Worm (Caenorhabditis elegans) whole organism, midembryonic: Measurements from ENCODE around the gene F39C12.1.

ENCODE experiments used
- T22C8.4 ChIP-seq: fragments of 200-800 bp; sonication (Bioruptor generic); IDR thresholded peaks from 2 replicates; pipeline ENCODE4 v1.3.6; 2022; ENCODE audit warnings: missing genetic modification characterization, missing compliant biosample characterization
- flt-1 ChIP-seq: fragments of 200-800 bp; sonication (Bioruptor generic); IDR thresholded peaks from 2 replicates; pipeline ENCODE4 v1.3.6; 2022; ENCODE audit warnings: missing genetic modification characterization, missing compliant biosample characterization
- klf-2 ChIP-seq: fragments of 200-800 bp; sonication (Bioruptor generic); conservative IDR thresholded peaks from 2 replicates; pipeline ENCODE4 v1.3.6; 2022; ENCODE audit warnings: missing genetic modification reagents, missing genetic modification characterization, missing compliant biosample characterization
- med-1 ChIP-seq: sonication (generic microtip); optimal IDR thresholded peaks from 2 replicates; lab custom pipeline; 2017; ENCODE audit warnings: missing genetic modification characterization, mild to moderate bottlenecking, missing compliant biosample characterization, antibody characterized with exemption, missing genetic modification reagents; ENCODE audit not compliant: insufficient read depth
- ref-1 ChIP-seq: fragments of 200-800 bp; sonication (Bioruptor generic); conservative IDR thresholded peaks from 2 replicates; pipeline ENCODE4 v1.3.6; 2022; ENCODE audit warnings: missing genetic modification reagents, missing genetic modification characterization, missing compliant biosample characterization
- ztf-23 ChIP-seq: fragments of 200-800 bp; sonication (Bioruptor generic); IDR thresholded peaks from 2 replicates; pipeline ENCODE4 v1.3.6; 2022; ENCODE audit warnings: missing genetic modification reagents, missing genetic modification characterization, missing compliant biosample characterization

DNA sequence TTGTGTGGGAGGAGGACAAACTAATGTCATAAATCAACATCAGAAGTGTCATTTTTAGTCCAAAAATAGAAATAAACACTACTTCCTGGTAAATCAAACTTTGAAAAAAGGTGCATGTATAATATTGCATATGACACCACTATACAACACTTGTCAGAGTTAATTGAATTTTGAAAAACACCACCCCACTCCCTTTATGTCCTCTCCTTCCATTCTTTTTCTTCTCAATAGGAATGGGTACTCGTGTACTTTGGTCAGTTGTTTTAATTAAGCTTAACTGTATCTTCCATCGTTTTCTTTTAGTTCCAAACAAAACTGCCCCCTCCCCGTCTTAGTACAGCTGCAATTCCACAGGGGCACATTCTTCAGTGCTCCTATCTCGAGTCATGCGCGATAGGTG, 65.5 kb downstream of the F39C12.1 start:
- TF ChIP-seq T22C8.4 (GFP tag; lab: Robert Waterston, UW) (no peak), klf-2 (no peak), flt-1 (GFP tag; lab: Robert Waterston, UW) (no peak), med-1 (GFP tag; lab: Kevin White, UChicago) (no peak), ztf-23 (GFP tag; lab: Robert Waterston, UW) (no peak), ref-1 (GFP tag; lab: Robert Waterston, UW) (no peak)
